Worm (Caenorhabditis elegans): Measurements from ENCODE around the gene vps-41.

The vps-41 gene

ce11 chrX:5335368-5335767 lies 51.7 kb downstream of the vps-41 start, which contains the start of gene C26B9.6:
Gene C26B9.6, minus strand, starts transcription at chrX:5335468.
- no peak for TF ChIP-seq sma-9 (GFP tag; optimal IDR thresholded peaks at IDR 0.05)
- no peak for TF ChIP-seq sma-9 (tag; optimal IDR thresholded peaks at IDR 0.05)
- TF ChIP-seq mab-5 (tag; optimal IDR thresholded peaks at IDR 0.05) = no peak
- no peak for TF ChIP-seq ceh-16 (tag; optimal IDR thresholded peaks at IDR 0.05)
- no peak for TF ChIP-seq nhr-6 (tag; optimal IDR thresholded peaks at IDR 0.05)
- no peak for TF ChIP-seq zag-1 (tag; optimal IDR thresholded peaks at IDR 0.05)
- no peak for TF ChIP-seq F13H6.1 (tag; optimal IDR thresholded peaks at IDR 0.05)
- no peak for TF ChIP-seq Y55F3AM.14 (GFP tag; optimal IDR thresholded peaks at IDR 0.05)
- no peak for TF ChIP-seq crh-2 (tag; optimal IDR thresholded peaks at IDR 0.05)
- no peak for TF ChIP-seq egl-27 (tag; optimal IDR thresholded peaks at IDR 0.05)
- no peak for TF ChIP-seq nhr-11 (tag; optimal IDR thresholded peaks at IDR 0.05)
- no peak for TF ChIP-seq lin-13 (GFP tag; optimal IDR thresholded peaks at IDR 0.05)
- no peak for TF ChIP-seq R02D3.7 (tag; optimal IDR thresholded peaks at IDR 0.05)
- TF ChIP-seq gmeb-1 (tag; optimal IDR thresholded peaks at IDR 0.05) = no peak

DNA sequence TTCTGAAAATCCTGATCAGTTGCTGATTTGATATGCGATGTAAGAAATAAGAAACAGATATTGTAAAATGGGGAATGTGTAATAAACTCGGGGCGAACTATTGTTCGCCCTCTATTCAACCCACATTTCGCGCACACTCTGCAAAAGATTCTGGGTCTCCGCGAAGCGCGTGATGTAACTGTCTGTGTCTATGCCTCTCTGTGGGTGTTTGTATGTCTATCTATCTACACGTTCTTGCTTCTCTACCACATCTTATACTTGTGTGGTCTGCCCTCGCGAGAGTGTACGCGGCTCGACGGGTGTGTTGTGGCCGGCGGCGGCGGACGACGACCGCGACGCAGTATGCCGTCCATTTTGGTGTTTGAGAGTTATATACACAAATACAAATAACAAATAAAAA lies 52.9 kb downstream of the vps-41 start:
- TF ChIP-seq mdl-1 (tag; optimal IDR thresholded peaks at IDR 0.05) (peak; percentile 67 to 78), nhr-10 (tag; optimal IDR thresholded peaks at IDR 0.05) (no peak), zag-1 (tag; optimal IDR thresholded peaks at IDR 0.05) (peak; percentile 65), blmp-1 (tag; optimal IDR thresholded peaks at IDR 0.05; ENCODE audit: insufficient read depth) (no peak), lsy-2 (tag; optimal IDR thresholded peaks at IDR 0.05) (peak in 1 of 2 experiments; percentile 62), nhr-23 (tag; optimal IDR thresholded peaks at IDR 0.05) (no peak), lin-39 (tag; optimal IDR thresholded peaks at IDR 0.05) (no peak), unc-62 (GFP tag; optimal IDR thresholded peaks at IDR 0.05) (no peak), lin-11 (tag; optimal IDR thresholded peaks at IDR 0.05) (peak; percentile 18), nhr-6 (tag; optimal IDR thresholded peaks at IDR 0.05) (no peak), F13H6.1 (tag; optimal IDR thresholded peaks at IDR 0.05) (peak; percentile 75), ztf-4 (tag; optimal IDR thresholded peaks at IDR 0.05) (no peak), ZK546.5 (tag; optimal IDR thresholded peaks at IDR 0.05) (no peak), nhr-129 (tag; optimal IDR thresholded peaks at IDR 0.05) (peak; percentile 79), ceh-16 (tag; optimal IDR thresholded peaks at IDR 0.05) (no peak), elt-3 (tag; optimal IDR thresholded peaks at IDR 0.05) (no peak), snpc-4 (tag; optimal IDR thresholded peaks at IDR 0.05) (peak; percentile 32), crh-2 (tag; optimal IDR thresholded peaks at IDR 0.05) (peak; percentile 77), sma-9 (GFP tag; optimal IDR thresholded peaks at IDR 0.05) (peak; percentile 71), sma-9 (tag; optimal IDR thresholded peaks at IDR 0.05) (no peak), unc-39 (tag; optimal IDR thresholded peaks at IDR 0.05) (no peak), sma-3 (GFP tag; optimal IDR thresholded peaks at IDR 0.05) (peak; percentile 33), alr-1 (tag; optimal IDR thresholded peaks at IDR 0.05) (no peak), nhr-21 (tag; optimal IDR thresholded peaks at IDR 0.05) (peak; percentile 35), nhr-237 (tag; optimal IDR thresholded peaks at IDR 0.05) (no peak), gmeb-1 (tag; optimal IDR thresholded peaks at IDR 0.05) (peak; percentile 16), nhr-12 (tag; optimal IDR thresholded peaks at IDR 0.05) (no peak), unc-55 (GFP tag; optimal IDR thresholded peaks at IDR 0.05) (peak; percentile 77), R02D3.7 (tag; optimal IDR thresholded peaks at IDR 0.05) (no peak), nhr-11 (tag; optimal IDR thresholded peaks at IDR 0.05) (no peak), peb-1 (tag; optimal IDR thresholded peaks at IDR 0.05) (peak; percentile 52), ztf-1 (GFP tag; conservative IDR thresholded peaks at IDR 0.05) (no peak), nhr-25 (tag; optimal IDR thresholded peaks at IDR 0.05) (peak; percentile 54), sem-4 (tag; optimal IDR thresholded peaks at IDR 0.05) (peak; percentile 63), skn-1 (tag; optimal IDR thresholded peaks at IDR 0.05) (no peak), egl-27 (tag; optimal IDR thresholded peaks at IDR 0.05) (peak; percentile 66), fos-1 (tag; optimal IDR thresholded peaks at IDR 0.05) (peak; percentile 49), elt-1 (tag; optimal IDR thresholded peaks at IDR 0.05) (no peak), nhr-77 (tag; optimal IDR thresholded peaks at IDR 0.05) (no peak), lin-13 (GFP tag; optimal IDR thresholded peaks at IDR 0.05) (peak; percentile 61), dmd-4 (tag; optimal IDR thresholded peaks at IDR 0.05) (no peak), C34F6.9 (tag; optimal IDR thresholded peaks at IDR 0.05) (peak; percentile 71), Y55F3AM.14 (GFP tag; optimal IDR thresholded peaks at IDR 0.05) (peak; percentile 61), mbf-1 (tag; optimal IDR thresholded peaks at IDR 0.05) (no peak), aly-2 (tag; optimal IDR thresholded peaks at IDR 0.05) (no peak), ztf-11 (tag; optimal IDR thresholded peaks at IDR 0.05) (no peak), ceh-82 (tag; optimal IDR thresholded peaks at IDR 0.05) (no peak), mab-5 (tag; optimal IDR thresholded peaks at IDR 0.05) (no peak), ama-1 (optimal IDR thresholded peaks at IDR 0.05) (no peak)

All from whole organism, L2 larva.